Worm (Caenorhabditis elegans) whole organism, early embryonic: ENCODE results near the gene R10E11.9.

Experiments
- F13C5.2 ChIP-seq: sonication (generic microtip); optimal IDR thresholded peaks from 2 replicates; lab custom pipeline; 2017; ENCODE audit warnings: mild to moderate bottlenecking, missing genetic modification characterization, inconsistent platforms, missing compliant biosample characterization
- ama-1 ChIP-seq: fragments of 150-350 bp; optimal IDR thresholded peaks from 2 replicates; lab custom pipeline; 2014
- ceh-36 ChIP-seq: sonication (generic microtip); optimal IDR thresholded peaks from 2 replicates; lab custom pipeline; 2016; ENCODE audit warnings: missing genetic modification characterization, inconsistent platforms, missing compliant biosample characterization
- hmg-4 ChIP-seq: fragments of 200-800 bp; sonication (Bioruptor generic); optimal IDR thresholded peaks from 2 replicates; lab custom pipeline; 2018; ENCODE audit warnings: mild to moderate bottlenecking, missing genetic modification characterization, missing compliant biosample characterization
- hnd-1 ChIP-seq: sonication (generic microtip); optimal IDR thresholded peaks from 2 replicates; lab custom pipeline; 2016; ENCODE audit warnings: missing genetic modification characterization, missing compliant biosample characterization
- tbx-11 ChIP-seq: fragments of 200-800 bp; sonication (Bioruptor generic); IDR thresholded peaks from 2 replicates; pipeline ENCODE4 v1.3.6; 2022; ENCODE audit warnings: missing genetic modification characterization, missing compliant biosample characterization
- tra-4 ChIP-seq: sonication (generic microtip); optimal IDR thresholded peaks from 2 replicates; lab custom pipeline; 2017; ENCODE audit warnings: missing genetic modification characterization, missing compliant biosample characterization

DNA sequence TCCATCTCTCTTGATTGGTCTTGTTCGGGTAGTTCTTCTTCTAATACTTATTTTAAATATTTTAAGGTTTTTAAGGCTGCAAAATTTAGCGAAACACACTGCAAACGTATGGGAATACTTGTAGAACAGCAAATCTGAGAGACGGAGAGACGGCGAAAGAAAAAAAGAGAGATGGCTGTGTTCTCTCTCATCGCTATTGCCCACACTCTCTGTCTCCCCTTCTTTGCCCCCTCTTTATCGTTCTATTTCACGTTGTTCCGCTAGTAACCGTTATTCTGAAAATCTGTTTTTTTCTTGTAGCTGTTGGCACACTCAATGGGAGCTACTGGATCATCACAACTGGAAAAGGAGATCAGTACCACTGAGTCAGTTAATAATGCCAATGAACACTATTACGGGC is 17.1 kb downstream of the R10E11.9 start, which contains the start of gene usp-46:
- no peak for TF ChIP-seq ceh-36 (tag; lab: Kevin White, UChicago)
- no peak for TF ChIP-seq ama-1 (lab: Kevin White, UChicago)
- TF ChIP-seq F13C5.2 (tag; lab: Kevin White, UChicago): no peak
- no peak for TF ChIP-seq tbx-11 (GFP tag; lab: Robert Waterston, UW)
- no peak for TF ChIP-seq tra-4 (tag; lab: Kevin White, UChicago)
- no peak for TF ChIP-seq hnd-1 (tag; lab: Kevin White, UChicago)
- TF ChIP-seq hmg-4 (GFP tag; lab: Kevin White, UChicago): no peak
